Fruit fly (Drosophila melanogaster) whole organism, embryonic: Measurements from ENCODE around the gene rogdi.

Experiments
- BEAF-32 ChIP-seq: fragments of 200-800 bp; sonication (Bioruptor generic); optimal IDR thresholded peaks from 3 replicates; lab custom pipeline; 2017; ENCODE audit warnings: missing biosample characterization, missing genetic modification characterization, mild to moderate bottlenecking, moderate library complexity, missing genetic modification reagents
- Bdp1 ChIP-seq: fragments of 200-800 bp; sonication (Bioruptor generic); optimal IDR thresholded peaks from 3 replicates; lab custom pipeline; 2016; ENCODE audit warnings: missing biosample characterization, missing genetic modification characterization
- CG10209 ChIP-seq: fragments of 200-800 bp; sonication (Bioruptor generic); optimal IDR thresholded peaks from 3 replicates; lab custom pipeline; 2017; ENCODE audit warnings: missing biosample characterization, mild to moderate bottlenecking, missing genetic modification characterization, missing genetic modification reagents
- CG10565 ChIP-seq: fragments of 200-800 bp; sonication (Bioruptor generic); optimal IDR thresholded peaks from 3 replicates; lab custom pipeline; 2016; ENCODE audit warnings: missing biosample characterization, mild to moderate bottlenecking, missing genetic modification characterization
- CG10979 ChIP-seq: fragments of 200-800 bp; sonication (Bioruptor generic); optimal IDR thresholded peaks from 2 replicates; lab custom pipeline; 2018; ENCODE audit warnings: missing biosample characterization, mild to moderate bottlenecking, missing genetic modification characterization, moderate library complexity
- CG11093 ChIP-seq: fragments of 200-800 bp; sonication (Bioruptor generic); IDR thresholded peaks from 3 replicates; pipeline ENCODE4 v1.3.6; 2022; ENCODE audit warnings: missing biosample characterization, missing genetic modification characterization
- CG11398 ChIP-seq: fragments of 200-800 bp; sonication (Bioruptor generic); optimal IDR thresholded peaks from 2 replicates; lab custom pipeline; 2016; ENCODE audit warnings: missing biosample characterization, missing genetic modification characterization
- CG13296 ChIP-seq: fragments of 200-800 bp; sonication (Bioruptor generic); optimal IDR thresholded peaks from 3 replicates; lab custom pipeline; 2018; ENCODE audit warnings: missing biosample characterization, mild to moderate bottlenecking, missing genetic modification characterization
- CG14441 ChIP-seq: fragments of 200-800 bp; sonication (Bioruptor generic); IDR thresholded peaks from 2 replicates; pipeline ENCODE4 v1.3.6; 2022; ENCODE audit warnings: missing biosample characterization, missing genetic modification characterization
- CG14710 ChIP-seq: fragments of 200-800 bp; sonication (Bioruptor generic); optimal IDR thresholded peaks from 3 replicates; lab custom pipeline; 2019; ENCODE audit warnings: missing biosample characterization, mild to moderate bottlenecking, missing genetic modification characterization, moderate library complexity
- CG15011 ChIP-seq: fragments of 200-800 bp; sonication (Bioruptor generic); optimal IDR thresholded peaks from 3 replicates; lab custom pipeline; 2018; ENCODE audit warnings: missing biosample characterization, mild to moderate bottlenecking, missing genetic modification characterization
- CG1792 ChIP-seq: fragments of 200-800 bp; sonication (Bioruptor generic); optimal IDR thresholded peaks from 2 replicates; lab custom pipeline; 2016; ENCODE audit warnings: missing biosample characterization, missing genetic modification characterization
- CG18599 ChIP-seq: fragments of 200-800 bp; sonication (Bioruptor generic); optimal IDR thresholded peaks from 3 replicates; lab custom pipeline; 2017; ENCODE audit warnings: missing biosample characterization, missing genetic modification characterization, mild to moderate bottlenecking, moderate library complexity, missing genetic modification reagents
- CG2116 ChIP-seq: fragments of 200-800 bp; sonication (Bioruptor generic); optimal IDR thresholded peaks from 3 replicates; lab custom pipeline; 2018; ENCODE audit warnings: missing biosample characterization, mild to moderate bottlenecking, missing genetic modification characterization
- CG34224 ChIP-seq: fragments of 200-800 bp; sonication (Bioruptor generic); IDR thresholded peaks from 3 replicates; pipeline ENCODE4 v1.3.6; 2022; ENCODE audit warnings: missing biosample characterization, missing genetic modification characterization; ENCODE audit not compliant: partially characterized antibody
- CG43689 ChIP-seq: fragments of 200-800 bp; sonication (Bioruptor generic); IDR thresholded peaks from 2 replicates; pipeline ENCODE4 v1.3.6; 2022; ENCODE audit warnings: missing biosample characterization, missing genetic modification characterization
- CG6683 ChIP-seq: fragments of 200-800 bp; sonication (Bioruptor generic); optimal IDR thresholded peaks from 2 replicates; lab custom pipeline; 2017; ENCODE audit warnings: missing biosample characterization, mild to moderate bottlenecking, missing genetic modification characterization, missing genetic modification reagents
- CG7963 ChIP-seq: fragments of 200-800 bp; sonication (Bioruptor generic); IDR thresholded peaks from 3 replicates; pipeline ENCODE4 v1.3.6; 2022; ENCODE audit warnings: missing biosample characterization, missing genetic modification characterization; ENCODE audit not compliant: partially characterized antibody
- CG8944 ChIP-seq: fragments of 200-800 bp; sonication (Bioruptor generic); optimal IDR thresholded peaks from 3 replicates; lab custom pipeline; 2016; ENCODE audit warnings: missing biosample characterization, missing genetic modification characterization
- Doc2 ChIP-seq: fragments of 200-800 bp; sonication (Bioruptor generic); IDR thresholded peaks from 2 replicates; pipeline ENCODE4 v1.3.6; 2022; ENCODE audit warnings: missing biosample characterization, missing genetic modification characterization
- Dp ChIP-seq: fragments of 200-800 bp; sonication (Bioruptor generic); optimal IDR thresholded peaks from 2 replicates; lab custom pipeline; 2018; ENCODE audit warnings: missing biosample characterization, mild to moderate bottlenecking, missing genetic modification characterization, moderate library complexity
- HLH54F ChIP-seq: fragments of 200-800 bp; sonication (Bioruptor generic); optimal IDR thresholded peaks from 3 replicates; lab custom pipeline; 2016; ENCODE audit warnings: missing biosample characterization, missing genetic modification characterization
- Hr78 ChIP-seq, 2 experiments: fragments of 200-800 bp in 1 of 2; fragments of >200 bp in 1 of 2; sonication (Bioruptor generic) in 1 of 2; optimal IDR thresholded peaks; 2 replicates each; lab custom pipeline; 2017 to 2019; ENCODE audit warnings: missing biosample characterization in 2 of 2, missing genetic modification characterization in 2 of 2, mild to moderate bottlenecking in 1 of 2, moderate library complexity in 1 of 2
- Jarid2 ChIP-seq: fragments of 200-800 bp; sonication (Bioruptor generic); optimal IDR thresholded peaks from 3 replicates; lab custom pipeline; 2017; ENCODE audit warnings: mild to moderate bottlenecking, missing biosample characterization, missing genetic modification reagents, missing genetic modification characterization
- MBD-R2 ChIP-seq: fragments of 200-800 bp; sonication (Bioruptor generic); IDR thresholded peaks from 2 replicates; pipeline ENCODE4 v1.3.6; 2022; ENCODE audit warnings: missing biosample characterization, missing genetic modification characterization
- Mrtf ChIP-seq: fragments of 200-800 bp; sonication (Bioruptor generic); IDR thresholded peaks from 3 replicates; pipeline ENCODE4 v1.3.6; 2022; ENCODE audit warnings: missing biosample characterization, missing genetic modification characterization
- Opbp ChIP-seq: fragments of 200-800 bp; sonication (Bioruptor generic); IDR thresholded peaks from 3 replicates; pipeline ENCODE4 v1.3.6; 2022; ENCODE audit warnings: missing biosample characterization, missing genetic modification characterization; ENCODE audit not compliant: partially characterized antibody
- PHDP ChIP-seq: fragments of 200-800 bp; sonication (Bioruptor generic); optimal IDR thresholded peaks from 3 replicates; lab custom pipeline; 2018; ENCODE audit warnings: missing biosample characterization, mild to moderate bottlenecking, missing genetic modification characterization, moderate library complexity
- Rx ChIP-seq: fragments of 200-800 bp; sonication (Bioruptor generic); IDR thresholded peaks from 2 replicates; pipeline ENCODE4 v1.3.6; 2022; ENCODE audit warnings: missing biosample characterization, missing genetic modification characterization
- Six4 ChIP-seq: fragments of 200-800 bp; sonication (Bioruptor generic); optimal IDR thresholded peaks from 2 replicates; lab custom pipeline; 2016; ENCODE audit warnings: missing biosample characterization, missing genetic modification characterization
- Spps ChIP-seq: fragments of 200-800 bp; sonication (Bioruptor generic); optimal IDR thresholded peaks from 2 replicates; lab custom pipeline; 2018; ENCODE audit warnings: missing biosample characterization, mild to moderate bottlenecking, missing genetic modification characterization
- Usf ChIP-seq: fragments of 200-800 bp; sonication (Bioruptor generic); optimal IDR thresholded peaks from 2 replicates; lab custom pipeline; 2017; ENCODE audit warnings: missing genotype, missing biosample characterization, missing genetic modification characterization
- Xrp1 ChIP-seq: fragments of 200-800 bp; sonication (Bioruptor generic); IDR thresholded peaks from 2 replicates; pipeline ENCODE4 v1.3.6; 2022; ENCODE audit warnings: missing biosample characterization, missing genetic modification characterization
- ap ChIP-seq: fragments of 200-800 bp; sonication (Bioruptor generic); IDR thresholded peaks from 2 replicates; pipeline ENCODE4 v1.3.6; 2022; ENCODE audit warnings: missing biosample characterization, missing genetic modification characterization
- cas ChIP-seq: fragments of 200-800 bp; sonication (Bioruptor generic); IDR thresholded peaks from 2 replicates; pipeline ENCODE4 v1.3.6; 2022; ENCODE audit warnings: missing biosample characterization, missing genetic modification characterization
- chn ChIP-seq: fragments of 200-800 bp; sonication (Bioruptor generic); optimal IDR thresholded peaks from 2 replicates; lab custom pipeline; 2016; ENCODE audit warnings: missing biosample characterization, missing genetic modification characterization
- dimm ChIP-seq: fragments of 200-800 bp; sonication (Bioruptor generic); IDR thresholded peaks from 2 replicates; pipeline ENCODE4 v1.3.6; 2022; ENCODE audit warnings: missing biosample characterization, missing genetic modification characterization
- en ChIP-seq: fragments of 200-800 bp; sonication (Bioruptor generic); optimal IDR thresholded peaks from 2 replicates; lab custom pipeline; 2016; ENCODE audit warnings: missing biosample characterization, missing genetic modification characterization
- eve ChIP-seq, 2 experiments: fragments of >200 bp; optimal IDR thresholded peaks; 2 replicates each; lab custom pipeline; 2017; ENCODE audit warnings: missing biosample characterization in 2 of 2, missing genetic modification characterization in 2 of 2
- fd64A ChIP-seq: fragments of 200-800 bp; sonication (Bioruptor generic); optimal IDR thresholded peaks from 3 replicates; lab custom pipeline; 2018; ENCODE audit warnings: missing biosample characterization, mild to moderate bottlenecking, missing genetic modification characterization
- kay ChIP-seq: fragments of 200-800 bp; sonication (Bioruptor generic); optimal IDR thresholded peaks from 2 replicates; lab custom pipeline; 2016; ENCODE audit warnings: missing biosample characterization, missing genetic modification characterization
- lilli ChIP-seq: fragments of 200-800 bp; sonication (Bioruptor generic); optimal IDR thresholded peaks from 3 replicates; lab custom pipeline; 2016; ENCODE audit warnings: missing biosample characterization, missing genetic modification characterization
- lmd ChIP-seq: fragments of 200-800 bp; sonication (Bioruptor generic); IDR thresholded peaks from 2 replicates; pipeline ENCODE4 v1.3.6; 2022; ENCODE audit warnings: missing biosample characterization, missing genetic modification characterization
- pros ChIP-seq: fragments of 200-800 bp; sonication (Bioruptor generic); optimal IDR thresholded peaks from 3 replicates; lab custom pipeline; 2019; ENCODE audit warnings: missing biosample characterization, mild to moderate bottlenecking, missing genetic modification characterization, moderate library complexity
- run ChIP-seq: fragments of 200-800 bp; sonication (Bioruptor generic); optimal IDR thresholded peaks from 3 replicates; lab custom pipeline; 2018; ENCODE audit warnings: missing biosample characterization, mild to moderate bottlenecking, missing genetic modification characterization
- sc ChIP-seq, 3 experiments: fragments of >200 bp in 2 of 3; fragments of 200-800 bp in 1 of 3; sonication (Bioruptor generic) in 1 of 3; optimal IDR thresholded peaks; 2 replicates in 2 of 3; 3 replicates in 1 of 3; lab custom pipeline; 2017; ENCODE audit warnings: mild to moderate bottlenecking in 1 of 3, missing biosample characterization in 1 of 3, missing genetic modification characterization in 1 of 3, missing genetic modification reagents in 1 of 3
- sens ChIP-seq: fragments of 200-800 bp; sonication (Bioruptor generic); peaks from one replicate; lab custom pipeline; 2016; ENCODE audit warnings: missing biosample characterization, missing genetic modification characterization
- tin ChIP-seq: fragments of 200-800 bp; sonication (Bioruptor generic); optimal IDR thresholded peaks from 3 replicates; lab custom pipeline; 2016; ENCODE audit warnings: missing biosample characterization, missing genetic modification characterization
- trem ChIP-seq: fragments of 200-800 bp; optimal IDR thresholded peaks from 3 replicates; lab custom pipeline; 2019; ENCODE audit warnings: missing biosample characterization, mild to moderate bottlenecking, missing genetic modification characterization, moderate library complexity
- vvl ChIP-seq: fragments of 200-800 bp; sonication (Bioruptor generic); IDR thresholded peaks from 2 replicates; pipeline ENCODE4 v1.3.6; 2022; ENCODE audit warnings: missing biosample characterization, missing genetic modification characterization
- zen ChIP-seq: fragments of 200-800 bp; sonication (Bioruptor generic); optimal IDR thresholded peaks from 3 replicates; lab custom pipeline; 2018; ENCODE audit warnings: missing biosample characterization, mild to moderate bottlenecking, missing genetic modification characterization, moderate library complexity

rogdi gene

dm6 chr3L:17006250-17006693 is 43.0 kb upstream of the rogdi start (continued):
- TF ChIP-seq CG11398 (GFP tag; lab: Kevin White, UChicago) (no peak), CG10209 (GFP tag; lab: Kevin White, UChicago) (no peak), en (GFP tag; lab: Kevin White, UChicago) (no peak), CG1792 (GFP tag; lab: Kevin White, UChicago) (no peak), HLH54F (GFP tag; lab: Kevin White, UChicago) (no peak), CG18599 (no peak), eve (GFP tag; optimal IDR thresholded peaks at IDR 0.05; lab: Kevin White, UChicago) (no peak), chn (no peak), sens (peak; percentile 75), lmd (GFP tag; lab: Robert Waterston, UW) (peak; percentile 30; the same call in 1 of the 2 replicates), Usf (GFP tag; lab: Kevin White, UChicago) (no peak), Doc2 (GFP tag; lab: Robert Waterston, UW) (no peak), CG13296 (GFP tag; lab: Kevin White, UChicago) (peak; percentile 34), trem (tag; lab: Kevin White, UChicago) (no peak), Jarid2 (no peak), lilli (GFP tag; lab: Kevin White, UChicago) (no peak), CG14441 (GFP tag; lab: Robert Waterston, UW) (no peak), Mrtf (GFP tag; lab: Robert Waterston, UW) (no peak), ap (GFP tag; lab: Robert Waterston, UW) (no peak), Xrp1 (GFP tag; lab: Robert Waterston, UW) (no peak), CG7963 (no peak), BEAF-32 (no peak), pros (GFP tag; lab: Kevin White, UChicago) (no peak), CG8944 (GFP tag; lab: Kevin White, UChicago) (no peak), Six4 (GFP tag; lab: Kevin White, UChicago) (no peak), PHDP (tag; lab: Kevin White, UChicago) (no peak), vvl (GFP tag; lab: Robert Waterston, UW) (0 out of 2 replicates have a peak, but pooled peaks have one; percentile 42), MBD-R2 (no peak), CG15011 (GFP tag; lab: Kevin White, UChicago) (no peak), Bdp1 (GFP tag; lab: Kevin White, UChicago) (peak; percentile 4), CG2116 (GFP tag; lab: Kevin White, UChicago) (no peak), CG34224 (GFP tag; lab: Robert Waterston, UW) (no peak), Rx (GFP tag; lab: Robert Waterston, UW) (no peak), dimm (GFP tag; lab: Robert Waterston, UW) (no peak), CG43689 (no peak), tin (GFP tag; lab: Kevin White, UChicago) (no peak), zen (no peak), run (no peak), CG11093 (GFP tag; lab: Robert Waterston, UW) (no peak), Dp (GFP tag; lab: Kevin White, UChicago) (no peak), CG6683 (GFP tag; lab: Kevin White, UChicago) (no peak), Spps (no peak), CG14710 (tag; lab: Kevin White, UChicago) (no peak), CG10565 (no peak), CG10979 (no peak), Opbp (GFP tag; lab: Robert Waterston, UW) (no peak), cas (GFP tag; lab: Robert Waterston, UW) (0 out of 2 replicates have a peak, but pooled peaks have one; percentile 25), fd64A (no peak), sc (optimal IDR thresholded peaks at IDR 0.05; lab: Kevin White, UChicago) (no peak), sc (GFP tag; optimal IDR thresholded peaks at IDR 0.05; lab: Kevin White, UChicago) (no peak), kay (GFP tag; lab: Kevin White, UChicago) (no peak), Hr78 (GFP tag; optimal IDR thresholded peaks at IDR 0.05; lab: Kevin White, UChicago) (peak in 1 of 2 experiments; percentile 35)
